Fruit fly (Drosophila melanogaster): Measurements from ENCODE around the gene CG5194.

dm6 chr3L:9052798-9053541, 43.3 kb upstream of the CG5194 start:
- TF ChIP-seq Blimp-1 (GFP tag; optimal IDR thresholded peaks at IDR 0.05): no peak
- TF ChIP-seq Sox102F (GFP tag; optimal IDR thresholded peaks at IDR 0.05): no peak
- TF ChIP-seq CG10669 (GFP tag; optimal IDR thresholded peaks at IDR 0.05): no peak
- TF ChIP-seq CG16779 (tag; optimal IDR thresholded peaks at IDR 0.05): no peak
- TF ChIP-seq CG6276 (GFP tag; optimal IDR thresholded peaks at IDR 0.05): no peak
- TF ChIP-seq esn (GFP tag; optimal IDR thresholded peaks at IDR 0.05): no peak
- TF ChIP-seq lz (GFP tag; optimal IDR thresholded peaks at IDR 0.05): no peak
- TF ChIP-seq CG11902 (GFP tag; optimal IDR thresholded peaks at IDR 0.05): no peak
- no peak for TF ChIP-seq achi (GFP tag; optimal IDR thresholded peaks at IDR 0.05)
- TF ChIP-seq Lpt (GFP tag; optimal IDR thresholded peaks at IDR 0.05): no peak
- TF ChIP-seq CG3919 (GFP tag; optimal IDR thresholded peaks at IDR 0.05): no peak

Data from whole organism, prepupa.